Fruit fly (Drosophila melanogaster) whole organism, embryonic: Measurements from ENCODE around the gene raw.

Source experiments
- Antp ChIP-seq: fragments of 200-800 bp; sonication (Bioruptor generic); optimal IDR thresholded peaks from 3 replicates; lab custom pipeline; 2016; ENCODE audit warnings: missing biosample characterization, missing genetic modification characterization
- Awh ChIP-seq: fragments of 200-800 bp; sonication (Bioruptor generic); IDR thresholded peaks from 2 replicates; pipeline ENCODE4, ENCODE4 v1.3.6; 2022; ENCODE audit warnings: missing biosample characterization, missing genetic modification characterization
- CG1024 ChIP-seq: fragments of 200-800 bp; sonication (Bioruptor generic); IDR thresholded peaks from 2 replicates; pipeline ENCODE4 v1.3.6; 2022; ENCODE audit warnings: missing biosample characterization, missing genetic modification characterization
- CG10267 ChIP-seq: fragments of 200-800 bp; sonication (Bioruptor generic); optimal IDR thresholded peaks from 2 replicates; lab custom pipeline; 2018; ENCODE audit warnings: missing biosample characterization, mild to moderate bottlenecking, missing genetic modification characterization, moderate library complexity
- CG10979 ChIP-seq: fragments of 200-800 bp; sonication (Bioruptor generic); optimal IDR thresholded peaks from 2 replicates; lab custom pipeline; 2018; ENCODE audit warnings: missing biosample characterization, mild to moderate bottlenecking, missing genetic modification characterization, moderate library complexity
- CG11456 ChIP-seq: fragments of 200-800 bp; sonication (Bioruptor generic); IDR thresholded peaks from 3 replicates; pipeline ENCODE4 v1.3.6; 2022; ENCODE audit warnings: missing biosample characterization, missing genetic modification characterization
- CG12769 ChIP-seq: fragments of 200-800 bp; sonication (Bioruptor generic); optimal IDR thresholded peaks from 2 replicates; lab custom pipeline; 2019; ENCODE audit warnings: missing biosample characterization, mild to moderate bottlenecking, missing genetic modification characterization, moderate library complexity
- CG12942 ChIP-seq: fragments of 200-800 bp; sonication (Bioruptor generic); optimal IDR thresholded peaks from 3 replicates; lab custom pipeline; 2016; ENCODE audit warnings: missing biosample characterization, missing genetic modification characterization
- CG13624 ChIP-seq: fragments of 200-800 bp; sonication (Bioruptor generic); optimal IDR thresholded peaks from 2 replicates; lab custom pipeline; 2016; ENCODE audit warnings: missing biosample characterization, missing genetic modification characterization
- CG13775 ChIP-seq: fragments of 200-800 bp; sonication (Bioruptor generic); optimal IDR thresholded peaks from 3 replicates; lab custom pipeline; 2017; ENCODE audit warnings: missing biosample characterization, mild to moderate bottlenecking, missing genetic modification characterization
- CG14710 ChIP-seq: fragments of 200-800 bp; sonication (Bioruptor generic); optimal IDR thresholded peaks from 3 replicates; lab custom pipeline; 2019; ENCODE audit warnings: missing biosample characterization, mild to moderate bottlenecking, missing genetic modification characterization, moderate library complexity
- CG15696 ChIP-seq: fragments of 200-800 bp; sonication (Bioruptor generic); optimal IDR thresholded peaks from 2 replicates; lab custom pipeline; 2019; ENCODE audit warnings: missing biosample characterization, mild to moderate bottlenecking, missing genetic modification characterization, moderate library complexity
- CG16863 ChIP-seq: fragments of 200-800 bp; sonication (Bioruptor generic); optimal IDR thresholded peaks from 3 replicates; lab custom pipeline; 2016; ENCODE audit warnings: missing biosample characterization, missing genetic modification characterization
- CG17568 ChIP-seq: fragments of 200-800 bp; sonication (Bioruptor generic); optimal IDR thresholded peaks from 2 replicates; lab custom pipeline; 2018; ENCODE audit warnings: missing biosample characterization, mild to moderate bottlenecking, missing genetic modification characterization, moderate library complexity
- CG1832 ChIP-seq: fragments of 200-800 bp; sonication (Bioruptor generic); optimal IDR thresholded peaks from 2 replicates; lab custom pipeline; 2017; ENCODE audit warnings: missing biosample characterization, mild to moderate bottlenecking, missing genetic modification characterization, inconsistent platforms
- CG30020 ChIP-seq: fragments of 200-800 bp; optimal IDR thresholded peaks from 2 replicates; lab custom pipeline; 2019; ENCODE audit warnings: missing biosample characterization, mild to moderate bottlenecking, missing genetic modification characterization, moderate library complexity
- CG31224 ChIP-seq: fragments of 200-800 bp; sonication (Bioruptor generic); IDR thresholded peaks from 2 replicates; pipeline ENCODE4 v1.3.6; 2022; ENCODE audit warnings: missing biosample characterization, missing genetic modification characterization
- CG31388 ChIP-seq: fragments of 200-800 bp; sonication (Bioruptor generic); optimal IDR thresholded peaks from 2 replicates; lab custom pipeline; 2016; ENCODE audit warnings: missing biosample characterization, missing genetic modification characterization
- CG33213 ChIP-seq: fragments of 200-800 bp; sonication (Bioruptor generic); optimal IDR thresholded peaks from 3 replicates; lab custom pipeline; 2016; ENCODE audit warnings: missing biosample characterization, missing genetic modification characterization
- CG6791 ChIP-seq: fragments of 200-800 bp; sonication (Bioruptor generic); IDR thresholded peaks from 3 replicates; pipeline ENCODE4 v1.3.6; 2022; ENCODE audit warnings: missing biosample characterization, missing genetic modification characterization; ENCODE audit not compliant: partially characterized antibody
- CG6813 ChIP-seq: fragments of 200-800 bp; sonication (Bioruptor generic); optimal IDR thresholded peaks from 2 replicates; lab custom pipeline; 2017; ENCODE audit warnings: missing biosample characterization, missing genetic modification characterization, mild to moderate bottlenecking, moderate library complexity, missing genetic modification reagents
- CG7357 ChIP-seq: fragments of 200-800 bp; sonication (Bioruptor generic); IDR thresholded peaks from 3 replicates; pipeline ENCODE4 v1.3.6; 2022; ENCODE audit warnings: missing biosample characterization, missing genetic modification characterization
- CG8388 ChIP-seq: fragments of 200-800 bp; sonication (Bioruptor generic); optimal IDR thresholded peaks from 2 replicates; lab custom pipeline; 2019; ENCODE audit warnings: missing biosample characterization, mild to moderate bottlenecking, missing genetic modification characterization, moderate library complexity
- D ChIP-seq, 2 experiments: fragments of 200-800 bp in 1 of 2; fragments of >200 bp in 1 of 2; sonication (Bioruptor generic) in 1 of 2; optimal IDR thresholded peaks; 2 replicates in 1 of 2; 3 replicates in 1 of 2; lab custom pipeline; 2017; ENCODE audit warnings: mild to moderate bottlenecking in 1 of 2, missing biosample characterization in 1 of 2, missing genetic modification characterization in 1 of 2, missing genetic modification reagents in 1 of 2
- HLH54F ChIP-seq: fragments of 200-800 bp; sonication (Bioruptor generic); optimal IDR thresholded peaks from 3 replicates; lab custom pipeline; 2016; ENCODE audit warnings: missing biosample characterization, missing genetic modification characterization
- Scr ChIP-seq: fragments of 200-800 bp; sonication (Bioruptor generic); IDR thresholded peaks from 2 replicates; pipeline ENCODE4 v1.3.6; 2022; ENCODE audit warnings: missing biosample characterization, missing genetic modification characterization; ENCODE audit not compliant: partially characterized antibody
- bsh ChIP-seq, 2 experiments: fragments of 200-800 bp; sonication (Bioruptor generic); optimal IDR thresholded peaks; 2 replicates each; lab custom pipeline; 2017 to 2018; ENCODE audit warnings: mild to moderate bottlenecking in 2 of 2, missing biosample characterization in 2 of 2, missing genetic modification characterization in 2 of 2, moderate library complexity in 1 of 2
- cwo ChIP-seq: fragments of 200-800 bp; sonication (Bioruptor generic); optimal IDR thresholded peaks from 3 replicates; lab custom pipeline; 2017; ENCODE audit warnings: missing biosample characterization, missing genetic modification characterization, mild to moderate bottlenecking, moderate library complexity, missing genetic modification reagents
- dati ChIP-seq: fragments of 200-800 bp; sonication (Bioruptor generic); IDR thresholded peaks from 2 replicates; pipeline ENCODE4 v1.3.6; 2022; ENCODE audit warnings: missing biosample characterization, missing genetic modification characterization
- dmrt11E ChIP-seq: fragments of 200-800 bp; sonication (Bioruptor generic); optimal IDR thresholded peaks from 3 replicates; lab custom pipeline; 2018; ENCODE audit warnings: missing biosample characterization, mild to moderate bottlenecking, missing genetic modification characterization, moderate library complexity
- dmrt99B ChIP-seq: fragments of 200-800 bp; sonication (Bioruptor generic); optimal IDR thresholded peaks from 2 replicates; lab custom pipeline; 2018; ENCODE audit warnings: missing biosample characterization, mild to moderate bottlenecking, missing genetic modification characterization, moderate library complexity
- emc ChIP-seq: fragments of 200-800 bp; sonication (Bioruptor generic); optimal IDR thresholded peaks from 2 replicates; lab custom pipeline; 2016; ENCODE audit warnings: missing biosample characterization, missing genetic modification characterization
- ftz-f1 ChIP-seq: fragments of 200-800 bp; sonication (Bioruptor generic); optimal IDR thresholded peaks from 2 replicates; lab custom pipeline; 2016; ENCODE audit warnings: missing biosample characterization, missing genetic modification characterization
- gem ChIP-seq: fragments of 200-800 bp; sonication (Bioruptor generic); optimal IDR thresholded peaks from 2 replicates; lab custom pipeline; 2019; ENCODE audit warnings: missing biosample characterization, mild to moderate bottlenecking, missing genetic modification characterization, moderate library complexity
- gsb ChIP-seq: fragments of 200-800 bp; sonication (Bioruptor generic); IDR thresholded peaks from 2 replicates; pipeline ENCODE4 v1.3.6; 2022; ENCODE audit warnings: missing biosample characterization, missing genetic modification characterization
- h ChIP-seq: fragments of >200 bp; optimal IDR thresholded peaks from 2 replicates; lab custom pipeline; 2017
- jigr1 ChIP-seq: fragments of 200-800 bp; sonication (Bioruptor generic); IDR thresholded peaks from 3 replicates; pipeline ENCODE4 v1.3.6; 2022; ENCODE audit warnings: missing biosample characterization, missing genetic modification characterization
- mld ChIP-seq: fragments of 200-800 bp; sonication (Bioruptor generic); IDR thresholded peaks from 3 replicates; pipeline ENCODE4 v1.3.6; 2022; ENCODE audit warnings: missing biosample characterization, missing genetic modification characterization; ENCODE audit not compliant: partially characterized antibody
- nmo ChIP-seq: fragments of 200-800 bp; sonication (Bioruptor generic); optimal IDR thresholded peaks from 2 replicates; lab custom pipeline; 2018; ENCODE audit warnings: missing biosample characterization, mild to moderate bottlenecking, missing genetic modification characterization, moderate library complexity
- nom ChIP-seq: fragments of 200-800 bp; sonication (Bioruptor generic); optimal IDR thresholded peaks from 2 replicates; lab custom pipeline; 2017; ENCODE audit warnings: missing biosample characterization, missing genetic modification characterization, mild to moderate bottlenecking, moderate library complexity, missing genetic modification reagents
- pb ChIP-seq: fragments of 200-800 bp; sonication (Bioruptor generic); optimal IDR thresholded peaks from 3 replicates; lab custom pipeline; 2016; ENCODE audit warnings: missing biosample characterization, missing genetic modification characterization
- phol ChIP-seq: fragments of 200-800 bp; sonication (Bioruptor generic); optimal IDR thresholded peaks from 3 replicates; lab custom pipeline; 2018; ENCODE audit warnings: missing biosample characterization, mild to moderate bottlenecking, missing genetic modification characterization, moderate library complexity
- rib ChIP-seq: fragments of 200-800 bp; sonication (Bioruptor generic); IDR thresholded peaks from 2 replicates; pipeline ENCODE4 v1.3.6; 2022; ENCODE audit warnings: missing biosample characterization, missing genetic modification characterization
- run ChIP-seq: fragments of 200-800 bp; sonication (Bioruptor generic); optimal IDR thresholded peaks from 3 replicates; lab custom pipeline; 2018; ENCODE audit warnings: missing biosample characterization, mild to moderate bottlenecking, missing genetic modification characterization
- sisA ChIP-seq: fragments of 200-800 bp; sonication (Bioruptor generic); IDR thresholded peaks from 2 replicates; pipeline ENCODE4 v1.3.6; 2022; ENCODE audit warnings: missing biosample characterization, missing genetic modification characterization
- slp2 ChIP-seq: fragments of 200-800 bp; sonication (Bioruptor generic); optimal IDR thresholded peaks from 2 replicates; lab custom pipeline; 2016; ENCODE audit warnings: missing biosample characterization, missing genetic modification characterization
- sna ChIP-seq: fragments of 200-800 bp; sonication (Bioruptor generic); IDR thresholded peaks from 2 replicates; pipeline ENCODE4 v1.3.6; 2022; ENCODE audit warnings: missing biosample characterization, missing genetic modification characterization; ENCODE audit not compliant: partially characterized antibody
- ssp ChIP-seq: fragments of 200-800 bp; sonication (Bioruptor generic); IDR thresholded peaks from 2 replicates; pipeline ENCODE4 v1.3.6; 2022; ENCODE audit warnings: missing biosample characterization, missing genetic modification characterization
- tgo ChIP-seq: fragments of 200-800 bp; sonication (Bioruptor generic); IDR thresholded peaks from 3 replicates; pipeline ENCODE4 v1.3.6; 2022; ENCODE audit warnings: missing biosample characterization, missing genetic modification characterization
- trem ChIP-seq: fragments of 200-800 bp; optimal IDR thresholded peaks from 3 replicates; lab custom pipeline; 2019; ENCODE audit warnings: missing biosample characterization, mild to moderate bottlenecking, missing genetic modification characterization, moderate library complexity
- wdn ChIP-seq: fragments of 200-800 bp; sonication (Bioruptor generic); IDR thresholded peaks from 2 replicates; pipeline ENCODE4 v1.3.6; 2022; ENCODE audit warnings: missing biosample characterization, missing genetic modification characterization

raw gene

dm6 chr2L:8787575-8787974, 47.1 kb upstream of the raw start (continued):
- TF ChIP-seq h (lab: Kevin White, UChicago) (no peak), CG15696 (peak; percentile 47), CG13775 (GFP tag; lab: Kevin White, UChicago) (peak; percentile 6), mld (GFP tag; lab: Robert Waterston, UW) (no peak), CG16863 (GFP tag; lab: Kevin White, UChicago) (no peak), dmrt11E (tag; lab: Kevin White, UChicago) (peak; percentile 60), jigr1 (GFP tag; lab: Robert Waterston, UW) (no peak), CG1024 (GFP tag; lab: Robert Waterston, UW) (no peak), bsh (GFP tag; optimal IDR thresholded peaks at IDR 0.05; lab: Kevin White, UChicago) (peak in 1 of 2 experiments; percentile 63), sna (GFP tag; lab: Robert Waterston, UW) (no peak), CG8388 (GFP tag; lab: Kevin White, UChicago) (peak; percentile 37), dati (GFP tag; lab: Robert Waterston, UW) (no peak), gem (tag; lab: Kevin White, UChicago) (peak; percentile 59), CG1832 (GFP tag; lab: Kevin White, UChicago) (no peak), cwo (GFP tag; lab: Kevin White, UChicago) (no peak), CG12769 (tag; lab: Kevin White, UChicago) (no peak), pb (GFP tag; lab: Kevin White, UChicago) (no peak), CG12942 (GFP tag; lab: Kevin White, UChicago) (no peak), CG30020 (no peak), CG6791 (GFP tag; lab: Robert Waterston, UW) (no peak), CG31224 (GFP tag; lab: Robert Waterston, UW) (no peak), CG31388 (GFP tag; lab: Kevin White, UChicago) (no peak), nom (GFP tag; lab: Kevin White, UChicago) (no peak), slp2 (no peak), CG10267 (tag; lab: Kevin White, UChicago) (peak; percentile 47), gsb (GFP tag; lab: Robert Waterston, UW) (no peak), wdn (GFP tag; lab: Robert Waterston, UW) (no peak), dmrt99B (tag; lab: Kevin White, UChicago) (peak; percentile 43), Scr (GFP tag; lab: Robert Waterston, UW) (no peak), CG33213 (GFP tag; lab: Kevin White, UChicago) (no peak), CG14710 (peak; percentile 35), D (optimal IDR thresholded peaks at IDR 0.05; lab: Kevin White, UChicago) (no peak), D (GFP tag; optimal IDR thresholded peaks at IDR 0.05; lab: Kevin White, UChicago) (peak; percentile 47), CG13624 (GFP tag; lab: Kevin White, UChicago) (no peak), rib (no peak), phol (peak; percentile 46), CG6813 (GFP tag; lab: Kevin White, UChicago) (no peak), Antp (no peak), ftz-f1 (no peak), run (tag; lab: Kevin White, UChicago) (no peak), trem (tag; lab: Kevin White, UChicago) (no peak), HLH54F (no peak), CG17568 (GFP tag; lab: Kevin White, UChicago) (no peak), emc (GFP tag; lab: Kevin White, UChicago) (no peak), sisA (GFP tag; lab: Robert Waterston, UW) (peak; percentile 37; the same call in 1 of the 2 replicates), CG11456 (GFP tag; lab: Robert Waterston, UW) (no peak), CG7357 (no peak), ssp (GFP tag; lab: Robert Waterston, UW) (no peak), nmo (GFP tag; lab: Kevin White, UChicago) (peak; percentile 44), tgo (peak; percentile 31; the same call in 1 of the 3 replicates), CG10979 (tag; lab: Kevin White, UChicago) (peak; percentile 65), Awh (no peak)
